Worm (Caenorhabditis elegans): ENCODE results near the gene C06C3.12.

The C06C3.12 gene

ce11 chrII:9333714-9334113 is 41.2 kb upstream of the C06C3.12 start, which contains the start of gene scp-1:
scp-1 (plus strand) TSS chrII:9334014.
- no peak for TF ChIP-seq nhr-237 (tag; optimal IDR thresholded peaks at IDR 0.05)
- no peak for TF ChIP-seq unc-39 (tag; optimal IDR thresholded peaks at IDR 0.05)
- TF ChIP-seq ceh-39 (tag; optimal IDR thresholded peaks at IDR 0.05): no peak
- no peak for TF ChIP-seq nhr-76 (tag; optimal IDR thresholded peaks at IDR 0.05)
- TF ChIP-seq cnd-1 (tag; optimal IDR thresholded peaks at IDR 0.05): no peak
- no peak for TF ChIP-seq nhr-2 (tag; optimal IDR thresholded peaks at IDR 0.05)
- no peak for TF ChIP-seq mab-5 (tag; optimal IDR thresholded peaks at IDR 0.05)
- no peak for TF ChIP-seq flh-1 (GFP tag; optimal IDR thresholded peaks at IDR 0.05)
- no peak for TF ChIP-seq lin-13 (tag; optimal IDR thresholded peaks at IDR 0.05)
- TF ChIP-seq sptf-1 (tag; optimal IDR thresholded peaks at IDR 0.05): no peak
- no peak for TF ChIP-seq blmp-1 (tag; optimal IDR thresholded peaks at IDR 0.05)
- no peak for TF ChIP-seq ham-2 (GFP tag; optimal IDR thresholded peaks at IDR 0.05)
- TF ChIP-seq sem-2 (GFP tag; optimal IDR thresholded peaks at IDR 0.05): no peak
- no peak for TF ChIP-seq ceh-43 (GFP tag; optimal IDR thresholded peaks at IDR 0.05)
- TF ChIP-seq drap-1 (GFP tag; optimal IDR thresholded peaks at IDR 0.05): no peak
- TF ChIP-seq lin-32 (GFP tag; optimal IDR thresholded peaks at IDR 0.05): no peak
- TF ChIP-seq ces-1 (GFP tag; optimal IDR thresholded peaks at IDR 0.05): no peak
- no peak for TF ChIP-seq mls-2 (tag; optimal IDR thresholded peaks at IDR 0.05)

ce11 chrII:9336651-9337050 is 38.3 kb upstream of the C06C3.12 start:
- TF ChIP-seq mep-1 (tag; optimal IDR thresholded peaks at IDR 0.05) (no peak), nhr-28 (tag; optimal IDR thresholded peaks at IDR 0.05) (no peak), sem-2 (GFP tag; optimal IDR thresholded peaks at IDR 0.05) (no peak)

DNA sequence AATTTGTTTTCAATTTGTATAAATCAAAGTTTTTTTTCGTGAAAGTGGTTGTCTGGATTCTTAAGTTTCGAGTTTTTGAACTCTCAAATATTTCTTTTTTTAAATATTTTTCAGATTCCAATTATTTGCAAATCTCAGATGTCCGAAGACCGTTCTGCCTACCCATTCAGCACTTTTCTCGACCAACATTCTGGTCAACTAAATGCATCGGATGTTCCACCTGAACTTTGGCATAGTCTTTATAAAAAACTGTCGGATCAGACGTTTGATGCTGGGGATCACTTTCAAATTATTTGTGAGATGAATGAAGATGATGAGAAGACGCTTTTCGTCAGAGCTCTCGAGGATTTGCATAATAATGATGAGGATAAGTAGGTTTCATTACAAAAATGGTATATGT is 36.0 kb upstream of the C06C3.12 start, which contains the start of gene ttll-12:
TSS of gene ttll-12 (plus strand) at position 139 of the 400 bp plus-strand sequence.
- TF ChIP-seq mls-2 (tag; optimal IDR thresholded peaks at IDR 0.05): no peak
- TF ChIP-seq sem-2 (GFP tag; optimal IDR thresholded peaks at IDR 0.05): no peak
- no peak for TF ChIP-seq M03D4.4 (tag; optimal IDR thresholded peaks at IDR 0.05)
- TF ChIP-seq lin-32 (GFP tag; optimal IDR thresholded peaks at IDR 0.05): no peak
- TF ChIP-seq hlh-1 (tag; optimal IDR thresholded peaks at IDR 0.05): no peak
- TF ChIP-seq nhr-28 (tag; optimal IDR thresholded peaks at IDR 0.05): no peak
- TF ChIP-seq cnd-1 (tag; optimal IDR thresholded peaks at IDR 0.05): no peak
- no peak for TF ChIP-seq nhr-237 (tag; optimal IDR thresholded peaks at IDR 0.05)
- TF ChIP-seq ceh-39 (tag; optimal IDR thresholded peaks at IDR 0.05): no peak
- TF ChIP-seq elt-1 (tag; optimal IDR thresholded peaks at IDR 0.05; ENCODE audit: borderline replicate concordance, insufficient read depth): no peak
- no peak for TF ChIP-seq pha-4 (tag; optimal IDR thresholded peaks at IDR 0.05)
- TF ChIP-seq ceh-83 (GFP tag; optimal IDR thresholded peaks at IDR 0.05): no peak
- TF ChIP-seq ces-1 (GFP tag; optimal IDR thresholded peaks at IDR 0.05): no peak
- no peak for TF ChIP-seq blmp-1 (tag; optimal IDR thresholded peaks at IDR 0.05)
- no peak for TF ChIP-seq nhr-12 (tag; optimal IDR thresholded peaks at IDR 0.05)
- TF ChIP-seq mep-1 (tag; optimal IDR thresholded peaks at IDR 0.05): no peak
- TF ChIP-seq nhr-2 (tag; optimal IDR thresholded peaks at IDR 0.05): no peak
- TF ChIP-seq elt-3 (tag; optimal IDR thresholded peaks at IDR 0.05): no peak
- TF ChIP-seq unc-39 (tag; optimal IDR thresholded peaks at IDR 0.05): no peak

- TF ChIP-seq zip-8 (tag; optimal IDR thresholded peaks at IDR 0.05) (no peak), elt-3 (tag; optimal IDR thresholded peaks at IDR 0.05) (peak; percentile 20)
Measured at ce11 chrII:9343955-9344354, 31.0 kb upstream of the C06C3.12 start.

DNA sequence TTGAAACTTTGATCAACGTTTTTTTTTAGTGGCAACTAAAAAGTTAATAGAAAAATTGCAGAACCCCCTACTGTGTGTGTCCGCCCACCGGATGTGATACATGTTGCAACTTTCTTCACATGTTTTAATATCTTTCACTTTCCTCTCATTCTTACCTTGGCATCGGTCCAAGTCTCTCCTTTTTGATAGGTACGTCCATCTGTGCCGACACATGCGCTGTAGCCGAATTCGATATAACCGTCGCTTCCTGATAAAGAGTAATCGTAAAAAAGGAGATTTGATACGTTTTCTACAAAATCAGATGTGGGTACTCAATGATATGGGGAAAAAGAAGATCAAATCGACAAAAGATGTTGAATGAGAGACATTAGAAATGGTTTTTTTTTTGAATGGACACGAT is 29.8 kb upstream of the C06C3.12 start:
- TF ChIP-seq zip-8 (tag; optimal IDR thresholded peaks at IDR 0.05) (no peak), ham-2 (GFP tag; optimal IDR thresholded peaks at IDR 0.05) (no peak), unc-62 (GFP tag; optimal IDR thresholded peaks at IDR 0.05) (no peak), nhr-2 (tag; optimal IDR thresholded peaks at IDR 0.05) (no peak), nhr-28 (tag; optimal IDR thresholded peaks at IDR 0.05) (no peak)

ce11 chrII:9345794-9346193 is 29.1 kb upstream of the C06C3.12 start:
- TF ChIP-seq cnd-1 (tag; optimal IDR thresholded peaks at IDR 0.05) (no peak), M03D4.4 (tag; optimal IDR thresholded peaks at IDR 0.05) (no peak), sem-2 (GFP tag; optimal IDR thresholded peaks at IDR 0.05) (no peak), ces-1 (GFP tag; optimal IDR thresholded peaks at IDR 0.05) (no peak), nhr-28 (tag; optimal IDR thresholded peaks at IDR 0.05) (no peak), drap-1 (GFP tag; optimal IDR thresholded peaks at IDR 0.05) (no peak), elt-1 (tag; optimal IDR thresholded peaks at IDR 0.05; ENCODE audit: borderline replicate concordance, insufficient read depth) (no peak), unc-62 (GFP tag; optimal IDR thresholded peaks at IDR 0.05) (no peak), blmp-1 (tag; optimal IDR thresholded peaks at IDR 0.05) (no peak), snpc-4 (tag; optimal IDR thresholded peaks at IDR 0.05) (no peak), elt-3 (tag; optimal IDR thresholded peaks at IDR 0.05) (no peak), mep-1 (tag; optimal IDR thresholded peaks at IDR 0.05) (no peak), unc-120 (tag; optimal IDR thresholded peaks at IDR 0.05; ENCODE audit: poor library complexity, severe bottlenecking) (no peak)

All from whole organism, mixed stage, embryonic.